Worm (Caenorhabditis elegans) whole organism, mixed stage, embryonic: ENCODE data around the gene aagr-1.

ENCODE experiments used
- ces-1 ChIP-seq: fragments of 150-350 bp; optimal IDR thresholded peaks from 2 replicates; lab custom pipeline; 2014; ENCODE audit warnings: missing biosample characterization, missing genetic modification reagents, missing genetic modification characterization
- sem-2 ChIP-seq: fragments of 200-800 bp; sonication (Bioruptor generic); optimal IDR thresholded peaks from 2 replicates; lab custom pipeline; 2018; ENCODE audit warnings: mild to moderate bottlenecking, missing genetic modification characterization, missing compliant biosample characterization
- unc-39 ChIP-seq: fragments of 150-350 bp; optimal IDR thresholded peaks from 2 replicates; lab custom pipeline; 2014; ENCODE audit warnings: missing biosample characterization, missing genetic modification characterization

DNA sequence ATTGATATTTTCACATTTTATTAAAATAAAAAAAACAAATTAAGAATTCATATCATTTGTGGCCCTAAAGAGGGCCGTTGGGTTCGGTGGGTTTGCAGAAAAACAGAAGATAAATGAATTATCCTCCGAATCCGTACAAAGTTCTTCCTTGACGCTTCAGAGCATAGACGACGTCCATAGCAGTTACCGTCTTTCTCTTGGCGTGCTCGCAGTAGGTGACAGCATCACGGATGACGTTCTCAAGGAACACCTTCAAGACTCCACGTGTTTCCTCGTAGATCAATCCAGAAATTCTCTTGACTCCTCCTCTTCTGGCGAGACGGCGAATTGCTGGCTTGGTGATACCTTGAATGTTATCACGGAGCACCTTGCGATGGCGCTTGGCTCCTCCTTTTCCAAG, 32.8 kb upstream of the aagr-1 start:
- TF ChIP-seq unc-39 (tag; lab: Kevin White, UChicago) (no peak), sem-2 (GFP tag; lab: Kevin White, UChicago) (no peak), ces-1 (GFP tag; lab: Kevin White, UChicago) (no peak)
